Fruit fly (Drosophila melanogaster) whole organism, embryonic: ENCODE measurements around the gene CG32040.
A peak's percentile ranks its signal among the peaks of the same experiment; 100 is the strongest.

Experiments
- Atf6 ChIP-seq: fragments of 200-800 bp; sonication (Bioruptor generic); IDR thresholded peaks from 2 replicates; pipeline ENCODE4 v1.3.6; 2022; ENCODE audit warnings: missing biosample characterization, missing genetic modification characterization
- CG10431 ChIP-seq: fragments of 200-800 bp; sonication (Bioruptor generic); optimal IDR thresholded peaks from 3 replicates; lab custom pipeline; 2018; ENCODE audit warnings: missing biosample characterization, mild to moderate bottlenecking, missing genetic modification characterization
- CG10959 ChIP-seq: fragments of 200-800 bp; sonication (Bioruptor generic); IDR thresholded peaks from 2 replicates; pipeline ENCODE4 v1.3.6; 2022; ENCODE audit warnings: missing biosample characterization, missing genetic modification characterization
- CG12391 ChIP-seq: fragments of 200-800 bp; sonication (Bioruptor generic); optimal IDR thresholded peaks from 3 replicates; lab custom pipeline; 2018; ENCODE audit warnings: missing biosample characterization, mild to moderate bottlenecking, missing genetic modification characterization, moderate library complexity
- CG16813 ChIP-seq: fragments of 200-800 bp; sonication (Bioruptor generic); IDR thresholded peaks from 3 replicates; pipeline ENCODE4 v1.3.6; 2022; ENCODE audit warnings: missing biosample characterization, missing genetic modification characterization; ENCODE audit not compliant: partially characterized antibody
- CG18764 ChIP-seq: fragments of 200-800 bp; sonication (Bioruptor generic); optimal IDR thresholded peaks from 3 replicates; lab custom pipeline; 2016; ENCODE audit warnings: missing biosample characterization, missing genetic modification characterization
- CG2875 ChIP-seq: fragments of 200-800 bp; sonication (Bioruptor generic); optimal IDR thresholded peaks from 2 replicates; lab custom pipeline; 2017; ENCODE audit warnings: missing biosample characterization, mild to moderate bottlenecking, missing genetic modification characterization, missing genetic modification reagents
- CG31388 ChIP-seq: fragments of 200-800 bp; sonication (Bioruptor generic); optimal IDR thresholded peaks from 2 replicates; lab custom pipeline; 2016; ENCODE audit warnings: missing biosample characterization, missing genetic modification characterization
- CG32767 ChIP-seq: fragments of 200-800 bp; sonication (Bioruptor generic); IDR thresholded peaks from 2 replicates; pipeline ENCODE4 v1.3.6; 2022; ENCODE audit warnings: missing biosample characterization, missing genetic modification characterization
- CG43689 ChIP-seq: fragments of 200-800 bp; sonication (Bioruptor generic); IDR thresholded peaks from 2 replicates; pipeline ENCODE4 v1.3.6; 2022; ENCODE audit warnings: missing biosample characterization, missing genetic modification characterization
- CG4424 ChIP-seq: fragments of 200-800 bp; sonication (Bioruptor generic); optimal IDR thresholded peaks from 3 replicates; lab custom pipeline; 2016; ENCODE audit warnings: missing biosample characterization, missing genetic modification characterization
- CG7271 ChIP-seq: fragments of 200-800 bp; sonication (Bioruptor generic); optimal IDR thresholded peaks from 2 replicates; lab custom pipeline; 2018; ENCODE audit warnings: missing biosample characterization, mild to moderate bottlenecking, missing genetic modification characterization, moderate library complexity
- CG8924 ChIP-seq: fragments of 200-800 bp; optimal IDR thresholded peaks from 3 replicates; lab custom pipeline; 2019; ENCODE audit warnings: missing biosample characterization, mild to moderate bottlenecking, missing genetic modification characterization, moderate library complexity
- CG9817 ChIP-seq: fragments of 200-800 bp; sonication (Bioruptor generic); optimal IDR thresholded peaks from 2 replicates; lab custom pipeline; 2018; ENCODE audit warnings: missing biosample characterization, mild to moderate bottlenecking, missing genetic modification characterization, moderate library complexity
- Dbx ChIP-seq: fragments of 200-800 bp; sonication (Bioruptor generic); IDR thresholded peaks from 3 replicates; pipeline ENCODE4 v1.3.6; 2022; ENCODE audit warnings: missing biosample characterization, missing genetic modification characterization
- Drgx ChIP-seq: fragments of 200-800 bp; sonication (Bioruptor generic); IDR thresholded peaks from 2 replicates; pipeline ENCODE4 v1.3.6; 2022; ENCODE audit warnings: missing biosample characterization, missing genetic modification characterization
- Hr51 ChIP-seq, 2 experiments: fragments of 200-800 bp; sonication (Bioruptor generic); optimal IDR thresholded peaks; 2 replicates in 1 of 2; 3 replicates in 1 of 2; lab custom pipeline; 2016 to 2018; ENCODE audit warnings: missing biosample characterization in 2 of 2, missing genetic modification characterization in 2 of 2, mild to moderate bottlenecking in 1 of 2, moderate library complexity in 1 of 2
- Lpt ChIP-seq: fragments of >200 bp; optimal IDR thresholded peaks from 2 replicates; lab custom pipeline; 2018; ENCODE audit warnings: missing biosample characterization, missing genetic modification characterization
- Med ChIP-seq: fragments of 200-800 bp; sonication (Bioruptor generic); peaks from one replicate; lab custom pipeline; 2016; ENCODE audit warnings: missing biosample characterization, missing genetic modification characterization, mild to moderate bottlenecking, inconsistent platforms, moderate library complexity
- Mrtf ChIP-seq: fragments of 200-800 bp; sonication (Bioruptor generic); IDR thresholded peaks from 3 replicates; pipeline ENCODE4 v1.3.6; 2022; ENCODE audit warnings: missing biosample characterization, missing genetic modification characterization
- Xrp1 ChIP-seq: fragments of 200-800 bp; sonication (Bioruptor generic); IDR thresholded peaks from 2 replicates; pipeline ENCODE4 v1.3.6; 2022; ENCODE audit warnings: missing biosample characterization, missing genetic modification characterization
- cas ChIP-seq: fragments of 200-800 bp; sonication (Bioruptor generic); IDR thresholded peaks from 2 replicates; pipeline ENCODE4 v1.3.6; 2022; ENCODE audit warnings: missing biosample characterization, missing genetic modification characterization
- chn ChIP-seq: fragments of 200-800 bp; sonication (Bioruptor generic); optimal IDR thresholded peaks from 2 replicates; lab custom pipeline; 2016; ENCODE audit warnings: missing biosample characterization, missing genetic modification characterization
- cwo ChIP-seq: fragments of 200-800 bp; sonication (Bioruptor generic); optimal IDR thresholded peaks from 3 replicates; lab custom pipeline; 2017; ENCODE audit warnings: missing biosample characterization, missing genetic modification characterization, mild to moderate bottlenecking, moderate library complexity, missing genetic modification reagents
- dmrt99B ChIP-seq: fragments of 200-800 bp; sonication (Bioruptor generic); optimal IDR thresholded peaks from 2 replicates; lab custom pipeline; 2018; ENCODE audit warnings: missing biosample characterization, mild to moderate bottlenecking, missing genetic modification characterization, moderate library complexity
- ken ChIP-seq: fragments of 200-800 bp; sonication (Bioruptor generic); IDR thresholded peaks from 3 replicates; pipeline ENCODE4 v1.3.6; 2022; ENCODE audit warnings: missing biosample characterization, missing genetic modification characterization
- nom ChIP-seq: fragments of 200-800 bp; sonication (Bioruptor generic); optimal IDR thresholded peaks from 2 replicates; lab custom pipeline; 2017; ENCODE audit warnings: missing biosample characterization, missing genetic modification characterization, mild to moderate bottlenecking, moderate library complexity, missing genetic modification reagents
- pum ChIP-seq: fragments of 200-800 bp; sonication (Bioruptor generic); optimal IDR thresholded peaks from 2 replicates; lab custom pipeline; 2016; ENCODE audit warnings: missing biosample characterization, missing genetic modification characterization
- sens ChIP-seq: fragments of 200-800 bp; sonication (Bioruptor generic); peaks from one replicate; lab custom pipeline; 2016; ENCODE audit warnings: missing biosample characterization, missing genetic modification characterization
- sens-2 ChIP-seq: fragments of 200-800 bp; sonication (Bioruptor generic); IDR thresholded peaks from 2 replicates; pipeline ENCODE4 v1.3.6; 2022; ENCODE audit warnings: missing biosample characterization, missing genetic modification characterization
- sna ChIP-seq: fragments of 200-800 bp; sonication (Bioruptor generic); IDR thresholded peaks from 2 replicates; pipeline ENCODE4 v1.3.6; 2022; ENCODE audit warnings: missing biosample characterization, missing genetic modification characterization; ENCODE audit not compliant: partially characterized antibody
- unpg ChIP-seq: fragments of 200-800 bp; sonication (Bioruptor generic); optimal IDR thresholded peaks from 3 replicates; lab custom pipeline; 2018; ENCODE audit warnings: missing biosample characterization, mild to moderate bottlenecking, missing genetic modification characterization, moderate library complexity
- vfl ChIP-seq: fragments of 200-800 bp; sonication (Bioruptor generic); optimal IDR thresholded peaks from 2 replicates; lab custom pipeline; 2016; ENCODE audit warnings: missing biosample characterization, missing genetic modification characterization
- vnd ChIP-seq: fragments of 200-800 bp; sonication (Bioruptor generic); IDR thresholded peaks from 3 replicates; pipeline ENCODE4 v1.3.6; 2022; ENCODE audit warnings: missing biosample characterization, missing genetic modification characterization; ENCODE audit not compliant: partially characterized antibody
- zen ChIP-seq: fragments of 200-800 bp; sonication (Bioruptor generic); optimal IDR thresholded peaks from 3 replicates; lab custom pipeline; 2018; ENCODE audit warnings: missing biosample characterization, mild to moderate bottlenecking, missing genetic modification characterization, moderate library complexity

The CG32040 gene

DNA sequence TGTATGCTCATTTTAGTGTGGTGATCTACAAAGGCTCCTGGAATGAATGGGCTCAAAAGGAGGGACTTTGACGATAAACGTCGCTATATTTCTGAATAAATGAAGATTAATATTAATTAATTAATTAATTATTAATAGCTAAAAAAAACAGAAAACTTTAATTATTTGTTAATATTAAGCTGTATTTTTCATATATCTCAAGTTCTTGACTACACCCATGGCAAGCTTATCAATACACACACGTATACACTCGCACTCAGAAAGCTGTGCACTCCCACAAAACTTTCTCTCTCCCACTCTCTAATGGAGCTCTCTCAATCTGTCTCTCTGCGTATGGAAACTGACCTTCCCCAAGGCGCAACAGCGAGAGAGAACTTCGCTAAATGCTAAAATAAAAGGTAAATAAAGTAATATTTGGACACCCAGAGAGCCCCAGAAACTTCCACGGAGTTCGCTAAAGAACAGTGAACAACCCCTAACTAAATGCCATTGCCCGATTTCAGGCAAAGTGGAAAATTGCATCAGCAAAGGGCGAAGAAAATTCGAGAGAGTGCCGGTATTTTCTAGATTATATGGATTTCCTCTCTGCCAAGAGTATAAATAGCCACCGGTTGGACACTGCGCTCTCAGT, 19.7 kb downstream of the CG32040 start (continued):
- peak; percentile 78 for TF ChIP-seq dmrt99B (tag; lab: Kevin White, UChicago)
- no peak for TF ChIP-seq pum (GFP tag; lab: Kevin White, UChicago)
- peak; percentile 76 for TF ChIP-seq CG32767 (GFP tag; lab: Robert Waterston, UW)
- peak in 1 of 2 experiments; percentile 67 for TF ChIP-seq Hr51 (GFP tag; optimal IDR thresholded peaks at IDR 0.05; lab: Kevin White, UChicago)
- TF ChIP-seq unpg (GFP tag; lab: Kevin White, UChicago): peak; percentile 80
- TF ChIP-seq CG31388 (GFP tag; lab: Kevin White, UChicago): no peak
- peak; percentile 75 for TF ChIP-seq Xrp1 (GFP tag; lab: Robert Waterston, UW)
- TF ChIP-seq CG18764: peak; percentile 36
- TF ChIP-seq Atf6 (GFP tag; lab: Robert Waterston, UW): peak; percentile 62
- no peak for TF ChIP-seq CG10431 (GFP tag; lab: Kevin White, UChicago)
- peak; percentile 76 for TF ChIP-seq cwo (GFP tag; lab: Kevin White, UChicago)
- TF ChIP-seq sna (GFP tag; lab: Robert Waterston, UW): peak; percentile 67; the same call in 1 of the 2 replicates
- no peak for TF ChIP-seq CG43689 (GFP tag; lab: Robert Waterston, UW)
- peak; percentile 73 for TF ChIP-seq sens-2 (GFP tag; lab: Robert Waterston, UW)
- peak; percentile 67; the same call in 2 of the 3 replicates for TF ChIP-seq Dbx (GFP tag; lab: Robert Waterston, UW)
- peak; percentile 64 for TF ChIP-seq CG2875 (GFP tag; lab: Kevin White, UChicago)
- peak; percentile 39 for TF ChIP-seq CG9817 (tag; lab: Kevin White, UChicago)
- TF ChIP-seq CG8924 (tag; lab: Kevin White, UChicago): peak; percentile 11
- peak; percentile 89 for TF ChIP-seq sens (GFP tag; lab: Kevin White, UChicago)
- TF ChIP-seq CG7271: peak; percentile 13
- TF ChIP-seq CG12391: peak; percentile 73
- no peak for TF ChIP-seq CG10959 (GFP tag; lab: Robert Waterston, UW)

DNA sequence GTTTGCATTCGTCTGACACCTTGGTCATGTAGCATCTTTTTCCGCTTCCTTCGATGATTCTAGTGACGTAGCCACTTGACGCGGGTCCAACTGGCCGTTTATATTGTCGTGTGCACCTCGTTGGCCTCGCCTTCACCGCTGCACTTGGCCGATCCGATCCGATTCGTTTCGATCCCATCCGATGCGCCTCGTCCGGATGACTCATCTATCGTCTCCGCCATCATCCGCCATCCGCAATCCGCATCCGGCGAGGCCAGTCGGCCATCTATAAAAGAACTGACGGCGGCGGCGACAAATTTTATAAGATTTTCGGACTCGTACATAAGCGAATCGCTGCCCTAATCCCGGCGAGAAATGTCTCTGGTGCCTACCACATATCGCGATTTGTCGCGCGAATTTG, 21.3 kb downstream of the CG32040 start, which contains the start of gene CG4461:
Gene CG4461 (plus strand): TSS at position 301 of the 400 bp plus-strand sequence.
- TF ChIP-seq Drgx: no peak
- peak; percentile 13 for TF ChIP-seq nom (GFP tag; lab: Kevin White, UChicago)
- TF ChIP-seq CG16813: no peak
- no peak for TF ChIP-seq CG4424 (GFP tag; lab: Kevin White, UChicago)
- TF ChIP-seq vnd (GFP tag; lab: Robert Waterston, UW): no peak
- no peak for TF ChIP-seq cas
- TF ChIP-seq CG9817 (tag; lab: Kevin White, UChicago): no peak
- TF ChIP-seq chn (GFP tag; lab: Kevin White, UChicago): no peak
- TF ChIP-seq, all 482 proteins: peak for 1

DNA sequence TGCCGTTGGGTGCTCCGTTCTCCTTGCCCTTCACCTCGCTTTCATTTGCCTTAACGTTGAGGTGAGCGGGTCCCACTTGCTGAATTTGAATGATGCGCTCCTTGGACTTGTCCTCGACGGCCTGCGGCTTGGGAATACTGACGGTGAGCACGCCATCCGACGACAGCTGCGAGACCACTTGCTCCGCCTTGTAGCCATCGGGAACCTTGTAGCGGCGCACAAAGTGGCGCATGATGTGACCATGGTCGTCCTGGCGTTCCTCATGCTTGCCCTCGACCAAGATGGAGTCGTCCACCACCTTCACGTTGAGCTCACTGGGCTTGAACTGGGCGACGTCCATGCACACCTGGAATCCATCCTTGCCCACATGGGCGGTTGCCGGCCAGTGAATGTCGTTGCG, 22.7 kb downstream of the CG32040 start:
- TF ChIP-seq Mrtf (GFP tag; lab: Robert Waterston, UW) (0 out of 3 replicates have a peak, but pooled peaks have one; percentile 39), zen (tag; lab: Kevin White, UChicago) (no peak), Med (GFP tag; lab: Kevin White, UChicago) (peak; percentile 56), Lpt (no peak), ken (GFP tag; lab: Robert Waterston, UW) (0 out of 3 replicates have a peak, but pooled peaks have one; percentile 14), vfl (GFP tag; lab: Kevin White, UChicago) (no peak)
